Worm (Caenorhabditis elegans) whole organism, early embryonic: ENCODE measurements around the gene W08F4.13.

Source experiments
- B0310.2 ChIP-seq: sonication (generic microtip); optimal IDR thresholded peaks from 2 replicates; lab custom pipeline; 2016; ENCODE audit warnings: mild to moderate bottlenecking, missing genetic modification characterization, missing compliant biosample characterization
- F13C5.2 ChIP-seq: sonication (generic microtip); optimal IDR thresholded peaks from 2 replicates; lab custom pipeline; 2017; ENCODE audit warnings: mild to moderate bottlenecking, missing genetic modification characterization, inconsistent platforms, missing compliant biosample characterization
- ama-1 ChIP-seq: fragments of 150-350 bp; optimal IDR thresholded peaks from 2 replicates; lab custom pipeline; 2014
- ceh-13 ChIP-seq: fragments of 200-800 bp; sonication (Bioruptor generic); optimal IDR thresholded peaks from 2 replicates; lab custom pipeline; 2018; ENCODE audit warnings: mild to moderate bottlenecking, missing genetic modification characterization, missing compliant biosample characterization
- ceh-36 ChIP-seq: sonication (generic microtip); optimal IDR thresholded peaks from 2 replicates; lab custom pipeline; 2016; ENCODE audit warnings: missing genetic modification characterization, inconsistent platforms, missing compliant biosample characterization
- ets-7 ChIP-seq: sonication (generic microtip); optimal IDR thresholded peaks from 2 replicates; lab custom pipeline; 2016; ENCODE audit warnings: missing genotype, missing genetic modification characterization, missing compliant biosample characterization
- flt-1 ChIP-seq: fragments of 200-800 bp; sonication (Bioruptor generic); IDR thresholded peaks from 2 replicates; pipeline ENCODE4 v1.3.6; 2022; ENCODE audit warnings: missing genetic modification characterization, missing compliant biosample characterization
- hmg-4 ChIP-seq: fragments of 200-800 bp; sonication (Bioruptor generic); optimal IDR thresholded peaks from 2 replicates; lab custom pipeline; 2018; ENCODE audit warnings: mild to moderate bottlenecking, missing genetic modification characterization, missing compliant biosample characterization
- hnd-1 ChIP-seq: sonication (generic microtip); optimal IDR thresholded peaks from 2 replicates; lab custom pipeline; 2016; ENCODE audit warnings: missing genetic modification characterization, missing compliant biosample characterization
- pes-1 ChIP-seq: fragments of 200-800 bp; sonication (Bioruptor generic); IDR thresholded peaks from 2 replicates; pipeline ENCODE4 v1.3.6; 2022; ENCODE audit warnings: missing genetic modification reagents, missing genetic modification characterization, missing compliant biosample characterization
- scrt-1 ChIP-seq: fragments of 200-800 bp; sonication (Bioruptor generic); IDR thresholded peaks from 2 replicates; pipeline ENCODE4 v1.3.6; 2022; ENCODE audit warnings: missing genetic modification characterization, missing compliant biosample characterization
- sea-1 ChIP-seq: fragments of 200-800 bp; sonication (Bioruptor generic); conservative IDR thresholded peaks from 2 replicates; pipeline ENCODE4 v1.3.6; 2022; ENCODE audit warnings: missing genetic modification characterization, missing compliant biosample characterization
- tbx-37 ChIP-seq: fragments of 200-800 bp; sonication (Bioruptor generic); conservative IDR thresholded peaks from 2 replicates; pipeline ENCODE4 v1.3.6; 2022; ENCODE audit warnings: missing genetic modification reagents, missing genetic modification characterization, missing compliant biosample characterization
- tra-4 ChIP-seq: sonication (generic microtip); optimal IDR thresholded peaks from 2 replicates; lab custom pipeline; 2017; ENCODE audit warnings: missing genetic modification characterization, missing compliant biosample characterization

- TF ChIP-seq ama-1 (lab: Kevin White, UChicago), result no peak
- no peak for TF ChIP-seq F13C5.2 (tag; lab: Kevin White, UChicago)
- no peak for TF ChIP-seq hnd-1 (tag; lab: Kevin White, UChicago)
- no peak for TF ChIP-seq ceh-36 (tag; lab: Kevin White, UChicago)
- TF ChIP-seq ets-7 (tag; lab: Kevin White, UChicago), result no peak
- no peak for TF ChIP-seq ceh-13 (GFP tag; lab: Kevin White, UChicago)
- no peak for TF ChIP-seq hmg-4 (GFP tag; lab: Kevin White, UChicago)
- TF ChIP-seq flt-1 (GFP tag; lab: Robert Waterston, UW), result no peak
- no peak for TF ChIP-seq B0310.2 (tag; lab: Kevin White, UChicago)
- no peak for TF ChIP-seq scrt-1
- no peak for TF ChIP-seq tra-4
- TF ChIP-seq tbx-37, result no peak
- no peak for TF ChIP-seq pes-1 (GFP tag; lab: Robert Waterston, UW)
- no peak for TF ChIP-seq sea-1 (GFP tag; lab: Robert Waterston, UW)
These were observed 7.0 kb upstream of the W08F4.13 start, which contains the start of gene W08F4.7 for ce11 chrII:577632-578031.
